Fruit fly (Drosophila melanogaster) whole organism, pupa: ENCODE results near the gene Amacr.

Experiments
- CG10348 ChIP-seq: fragments of 200-800 bp; sonication (Bioruptor generic); IDR thresholded peaks from 2 replicates; pipeline ENCODE4 v1.3.6; 2022; ENCODE audit warnings: missing biosample characterization, missing genetic modification characterization
- CG12605 ChIP-seq: fragments of 200-800 bp; sonication (Bioruptor generic); IDR thresholded peaks from 2 replicates; pipeline ENCODE4 v1.3.6; 2022; ENCODE audit warnings: missing biosample characterization, missing genetic modification characterization
- CG13204 ChIP-seq: fragments of 200-800 bp; sonication (Bioruptor generic); optimal IDR thresholded peaks from 2 replicates; lab custom pipeline; 2018; ENCODE audit warnings: missing biosample characterization, mild to moderate bottlenecking, missing genetic modification characterization, moderate library complexity
- CG14655 ChIP-seq: fragments of 200-800 bp; sonication (Bioruptor generic); optimal IDR thresholded peaks from 3 replicates; lab custom pipeline; 2017; ENCODE audit warnings: mild to moderate bottlenecking, missing biosample characterization, missing genetic modification reagents, missing genetic modification characterization
- CG15710 ChIP-seq: fragments of 200-800 bp; sonication (Bioruptor generic); optimal IDR thresholded peaks from 2 replicates; lab custom pipeline; 2018; ENCODE audit warnings: missing biosample characterization, mild to moderate bottlenecking, missing genetic modification characterization, moderate library complexity
- CG17806 ChIP-seq: fragments of 200-800 bp; sonication (Bioruptor generic); optimal IDR thresholded peaks from 2 replicates; lab custom pipeline; 2018; ENCODE audit warnings: missing biosample characterization, mild to moderate bottlenecking, missing genetic modification characterization, moderate library complexity
- CG32121 ChIP-seq: fragments of 200-800 bp; sonication (Bioruptor generic); IDR thresholded peaks from 2 replicates; pipeline ENCODE4 v1.3.6; 2022; ENCODE audit warnings: missing biosample characterization, missing genetic modification characterization
- CG34367 ChIP-seq: fragments of 200-800 bp; sonication (Bioruptor generic); optimal IDR thresholded peaks from 2 replicates; lab custom pipeline; 2018; ENCODE audit warnings: missing biosample characterization, mild to moderate bottlenecking, missing genetic modification characterization
- CG4496 ChIP-seq: fragments of 200-800 bp; sonication (Bioruptor generic); IDR thresholded peaks from 3 replicates; pipeline ENCODE4 v1.3.6; 2022; ENCODE audit warnings: missing biosample characterization, missing genetic modification characterization
- CG8159 ChIP-seq: fragments of 200-800 bp; sonication (Bioruptor generic); optimal IDR thresholded peaks from 3 replicates; lab custom pipeline; 2018; ENCODE audit warnings: missing biosample characterization, mild to moderate bottlenecking, missing genetic modification characterization, moderate library complexity
- CG8301 ChIP-seq: fragments of 200-800 bp; sonication (Bioruptor generic); optimal IDR thresholded peaks from 2 replicates; lab custom pipeline; 2018; ENCODE audit warnings: missing biosample characterization, mild to moderate bottlenecking, missing genetic modification characterization
- CG9948 ChIP-seq: fragments of 200-800 bp; sonication (Bioruptor generic); optimal IDR thresholded peaks from 2 replicates; lab custom pipeline; 2018; ENCODE audit warnings: missing biosample characterization, mild to moderate bottlenecking, missing genetic modification characterization, moderate library complexity
- D1 ChIP-seq: fragments of 200-800 bp; sonication (Bioruptor generic); optimal IDR thresholded peaks from 2 replicates; lab custom pipeline; 2018; ENCODE audit warnings: missing biosample characterization, mild to moderate bottlenecking, missing genetic modification characterization, moderate library complexity
- EcR ChIP-seq: fragments of 200-800 bp; sonication (Bioruptor generic); optimal IDR thresholded peaks from 3 replicates; lab custom pipeline; 2019; ENCODE audit warnings: missing biosample characterization, missing genetic modification characterization, mild to moderate bottlenecking, moderate library complexity, missing genetic modification reagents
- Ets98B ChIP-seq: fragments of 200-800 bp; sonication (Bioruptor generic); IDR thresholded peaks from 2 replicates; pipeline ENCODE4 v1.3.6; 2022; ENCODE audit warnings: missing biosample characterization, missing genetic modification characterization
- Pif1A ChIP-seq: fragments of 200-800 bp; sonication (Bioruptor generic); optimal IDR thresholded peaks from 3 replicates; lab custom pipeline; 2016; ENCODE audit warnings: missing biosample characterization, missing genetic modification characterization
- Pif1B ChIP-seq: fragments of 200-800 bp; sonication (Bioruptor generic); optimal IDR thresholded peaks from 3 replicates; lab custom pipeline; 2016; ENCODE audit warnings: missing biosample characterization, missing genetic modification characterization
- Snoo ChIP-seq: fragments of 200-800 bp; sonication (Bioruptor generic); optimal IDR thresholded peaks from 3 replicates; lab custom pipeline; 2017; ENCODE audit warnings: missing biosample characterization, mild to moderate bottlenecking, missing genetic modification characterization, inconsistent platforms
- fd96Ca ChIP-seq: fragments of 200-800 bp; sonication (Bioruptor generic); IDR thresholded peaks from 3 replicates; pipeline ENCODE4 v1.3.6; 2022; ENCODE audit warnings: missing biosample characterization, missing genetic modification characterization
- gl ChIP-seq: fragments of 200-800 bp; sonication (Bioruptor generic); optimal IDR thresholded peaks from 2 replicates; lab custom pipeline; 2018; ENCODE audit warnings: missing biosample characterization, mild to moderate bottlenecking, missing genetic modification characterization
- rn ChIP-seq: fragments of 200-800 bp; sonication (Bioruptor generic); IDR thresholded peaks from 2 replicates; pipeline ENCODE4 v1.3.6; 2022; ENCODE audit warnings: missing biosample characterization, missing genetic modification characterization

Amacr gene

DNA sequence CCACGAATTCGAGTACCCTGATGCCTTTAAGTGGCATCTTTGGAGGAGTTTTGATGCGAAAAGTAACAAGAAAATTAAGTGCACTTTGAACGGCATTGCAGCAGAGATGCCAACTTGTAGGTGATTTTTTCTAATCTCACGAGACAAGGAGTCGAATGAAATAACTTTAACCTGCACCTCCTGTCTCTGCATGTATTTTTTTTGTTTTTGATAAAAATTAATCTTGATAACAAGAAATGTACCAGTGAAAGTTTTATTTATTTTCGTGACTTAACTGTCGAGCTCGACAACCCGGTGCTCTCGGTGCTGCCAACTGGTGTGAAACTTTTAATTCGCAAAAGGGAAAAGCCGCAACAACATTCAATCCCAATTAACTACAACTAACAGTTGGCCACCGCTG is at the start of gene Amacr, which contains the start of gene Ns4:
Amacr (minus strand) TSS at position 182 of the 400 bp plus-strand sequence.
Ns4 (plus strand) TSS at position 317 of the 400 bp plus-strand sequence.
- TF ChIP-seq Ets98B, result peak; percentile 65
- no peak for TF ChIP-seq Pif1A (GFP tag; lab: Kevin White, UChicago)
- TF ChIP-seq EcR (GFP tag; lab: Kevin White, UChicago), result no peak
- no peak; the same call in 1 of the 2 replicates for TF ChIP-seq rn
- TF ChIP-seq CG8301 (tag; lab: Kevin White, UChicago), result peak; percentile 60
- TF ChIP-seq CG12605, result peak; percentile 52; the same call in 1 of the 2 replicates
- TF ChIP-seq Snoo, result peak; percentile 71
- peak; percentile 80 for TF ChIP-seq fd96Ca (GFP tag; lab: Robert Waterston, UW)
- peak; percentile 45 for TF ChIP-seq CG17806 (tag; lab: Kevin White, UChicago)
- TF ChIP-seq CG32121 (GFP tag; lab: Robert Waterston, UW), result peak; percentile 71
- TF ChIP-seq CG4496 (GFP tag; lab: Robert Waterston, UW), result peak; percentile 76
- TF ChIP-seq CG8159 (tag; lab: Kevin White, UChicago), result peak; percentile 55
- TF ChIP-seq CG13204 (GFP tag; lab: Kevin White, UChicago), result no peak
- TF ChIP-seq CG34367 (tag; lab: Kevin White, UChicago), result peak; percentile 37
- no peak for TF ChIP-seq Pif1B (GFP tag; lab: Kevin White, UChicago)
- TF ChIP-seq gl, result peak; percentile 52
- no peak for TF ChIP-seq D1 (tag; lab: Kevin White, UChicago)
- peak; percentile 61 for TF ChIP-seq CG15710 (tag; lab: Kevin White, UChicago)
- TF ChIP-seq CG10348 (GFP tag; lab: Robert Waterston, UW), result no peak
- TF ChIP-seq CG9948 (tag; lab: Kevin White, UChicago), result peak; percentile 44
- TF ChIP-seq CG14655 (GFP tag; lab: Kevin White, UChicago), result no peak

DNA sequence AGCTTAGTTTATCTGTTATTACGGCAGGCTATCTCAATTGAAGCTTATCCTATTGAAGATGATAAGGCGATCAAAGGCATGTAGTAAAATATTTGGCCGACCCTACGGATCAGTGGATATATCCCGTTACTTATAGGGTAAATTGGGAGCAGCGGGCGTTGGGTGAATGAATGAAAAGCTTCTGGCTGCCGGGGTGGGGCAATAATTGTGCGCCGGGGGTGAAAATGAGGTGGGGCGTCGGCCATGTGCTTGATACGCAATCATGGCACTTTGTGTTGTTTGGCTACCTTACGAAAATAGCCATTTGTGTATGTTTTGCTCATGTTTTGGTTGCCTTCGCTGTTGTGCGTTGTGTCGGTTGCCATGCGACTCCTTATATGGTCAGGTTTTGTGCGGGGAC is 49.7 kb upstream of the Amacr start:
- TF ChIP-seq Pif1A (GFP tag; lab: Kevin White, UChicago) (no peak), CG8301 (tag; lab: Kevin White, UChicago) (no peak), CG32121 (GFP tag; lab: Robert Waterston, UW) (no peak), D1 (tag; lab: Kevin White, UChicago) (no peak), CG15710 (tag; lab: Kevin White, UChicago) (no peak), CG13204 (GFP tag; lab: Kevin White, UChicago) (no peak), CG10348 (GFP tag; lab: Robert Waterston, UW) (no peak), CG17806 (tag; lab: Kevin White, UChicago) (no peak), EcR (GFP tag; lab: Kevin White, UChicago) (no peak), CG4496 (GFP tag; lab: Robert Waterston, UW) (no peak), Ets98B (no peak)

DNA sequence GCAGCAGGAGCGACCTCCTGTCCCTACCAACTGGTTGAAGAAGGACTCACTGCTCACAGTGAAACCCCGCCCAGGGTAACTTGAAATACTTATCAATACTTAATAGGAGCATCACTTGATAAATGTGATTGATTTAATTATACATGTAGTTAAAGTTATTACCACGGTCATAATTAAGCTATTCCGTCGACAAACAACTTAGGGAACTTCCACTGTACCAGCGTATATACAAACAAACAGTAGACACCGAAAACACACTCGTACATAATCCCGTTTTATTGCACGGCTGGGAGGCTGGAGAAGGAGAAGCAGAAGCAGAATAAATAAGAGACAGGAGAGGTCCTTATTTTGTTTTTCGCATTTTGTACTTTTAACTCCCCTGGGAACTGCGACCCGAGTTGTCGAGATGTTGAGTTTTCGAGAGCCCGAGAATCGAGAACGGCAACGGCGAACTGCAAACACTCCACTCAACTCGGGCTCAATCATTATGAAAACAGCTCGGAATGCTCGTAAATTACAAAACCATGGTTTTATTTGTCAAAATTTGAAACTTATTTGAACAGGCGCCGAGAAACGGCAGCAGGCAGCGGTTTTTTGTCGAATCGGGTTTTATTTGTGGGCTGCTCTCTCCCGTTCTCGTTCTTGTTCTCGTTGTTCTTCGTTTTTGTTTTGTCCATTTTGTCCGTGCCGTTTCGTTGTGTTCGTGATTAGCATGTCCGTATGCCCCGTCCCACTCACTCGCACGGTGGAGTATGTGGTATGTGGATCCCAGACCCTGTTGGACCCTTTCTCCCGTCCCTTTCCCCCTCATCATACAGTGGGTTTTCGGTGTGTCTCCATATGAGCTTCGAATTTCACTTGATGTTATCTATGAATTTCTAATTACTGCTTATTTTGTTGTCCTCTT is 48.1 kb upstream of the Amacr start:
- TF ChIP-seq CG8159 (tag; lab: Kevin White, UChicago) (peak; percentile 97), CG32121 (GFP tag; lab: Robert Waterston, UW) (peak; percentile 70), rn (peak; percentile 75), Pif1A (GFP tag; lab: Kevin White, UChicago) (peak; percentile 95), CG15710 (tag; lab: Kevin White, UChicago) (peak; percentile 97), Snoo (peak; percentile 96), EcR (GFP tag; lab: Kevin White, UChicago) (peak; percentile 56), CG4496 (GFP tag; lab: Robert Waterston, UW) (peak; percentile 90), Pif1B (GFP tag; lab: Kevin White, UChicago) (peak; percentile 92), CG10348 (GFP tag; lab: Robert Waterston, UW) (no peak), CG12605 (peak; percentile 70), D1 (tag; lab: Kevin White, UChicago) (peak; percentile 81), CG8301 (tag; lab: Kevin White, UChicago) (peak; percentile 84), CG34367 (tag; lab: Kevin White, UChicago) (peak; percentile 96), gl (peak; percentile 96), CG14655 (GFP tag; lab: Kevin White, UChicago) (peak; percentile 86), CG17806 (tag; lab: Kevin White, UChicago) (peak; percentile 97), Ets98B (peak; percentile 73), CG13204 (GFP tag; lab: Kevin White, UChicago) (peak; percentile 93), fd96Ca (GFP tag; lab: Robert Waterston, UW) (peak; percentile 88), CG9948 (tag; lab: Kevin White, UChicago) (peak; percentile 95)

DNA sequence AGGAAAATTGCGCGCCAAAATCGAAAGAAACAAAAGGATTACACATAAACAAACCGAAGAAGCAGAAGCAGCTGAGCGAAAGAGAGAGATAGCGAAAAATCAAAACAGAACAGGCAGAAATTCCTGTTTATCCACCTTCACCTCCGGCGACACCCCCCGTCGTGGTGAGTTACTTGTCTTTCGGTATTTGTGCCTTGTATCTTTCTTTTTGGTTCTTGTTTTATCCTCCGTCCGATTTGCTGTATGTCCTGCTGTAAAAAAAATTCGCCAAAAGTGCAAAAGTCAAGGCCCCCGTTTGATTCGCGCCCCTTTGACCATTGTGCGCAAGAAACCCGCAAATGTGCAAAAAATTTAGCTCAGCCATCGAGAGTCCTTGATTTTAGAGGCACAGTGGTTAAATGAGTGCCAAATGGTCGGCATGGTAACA is 46.2 kb upstream of the Amacr start:
- TF ChIP-seq EcR (GFP tag; lab: Kevin White, UChicago) (peak; percentile 76), CG15710 (tag; lab: Kevin White, UChicago) (no peak), Pif1B (GFP tag; lab: Kevin White, UChicago) (peak; percentile 0)

DNA sequence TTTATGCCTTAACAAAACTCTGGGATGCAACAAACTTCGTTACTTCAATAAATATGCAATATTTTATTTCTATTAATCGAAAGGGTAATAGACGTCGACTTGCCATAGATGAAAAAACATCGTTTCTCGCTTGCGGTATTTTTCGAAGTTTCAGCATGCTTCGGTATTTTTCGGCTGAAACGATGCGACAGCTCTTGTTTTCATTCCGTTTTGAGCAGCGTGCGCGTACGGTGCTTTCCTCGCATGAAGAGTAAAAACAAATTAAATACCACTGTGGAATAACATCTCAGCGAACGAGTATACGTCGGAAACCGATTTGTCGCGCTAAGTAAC is 45.3 kb upstream of the Amacr start, which contains the start of gene CG9328:
CG9328 (plus strand) TSS at position 201 of the 333 bp plus-strand sequence.
- TF ChIP-seq CG9948 (tag; lab: Kevin White, UChicago) (peak; percentile 37), CG32121 (GFP tag; lab: Robert Waterston, UW) (peak; percentile 45; the same call in 1 of the 2 replicates), CG8301 (tag; lab: Kevin White, UChicago) (peak; percentile 38), Ets98B (peak; percentile 67), Snoo (peak; percentile 54), CG15710 (tag; lab: Kevin White, UChicago) (no peak), gl (no peak), CG8159 (tag; lab: Kevin White, UChicago) (peak; percentile 38), CG17806 (tag; lab: Kevin White, UChicago) (peak; percentile 49), Pif1A (GFP tag; lab: Kevin White, UChicago) (peak; percentile 57), D1 (tag; lab: Kevin White, UChicago) (no peak), CG10348 (GFP tag; lab: Robert Waterston, UW) (no peak), CG34367 (tag; lab: Kevin White, UChicago) (no peak), EcR (GFP tag; lab: Kevin White, UChicago) (no peak), CG12605 (peak; percentile 37; the same call in 1 of the 2 replicates), CG14655 (GFP tag; lab: Kevin White, UChicago) (no peak), fd96Ca (GFP tag; lab: Robert Waterston, UW) (peak; percentile 9; the same call in 1 of the 3 replicates), Pif1B (GFP tag; lab: Kevin White, UChicago) (no peak), CG4496 (GFP tag; lab: Robert Waterston, UW) (peak; percentile 71; the same call in 1 of the 3 replicates), rn (no peak)
